Worm (Caenorhabditis elegans) whole organism, L2 larva: ENCODE results near the gene fbxl-1.

Experiments
- ama-1 ChIP-seq: fragments of 150-350 bp; optimal IDR thresholded peaks from 2 replicates; lab custom pipeline; 2018; ENCODE audit warnings: inconsistent platforms
- ceh-16 ChIP-seq: fragments of 150-350 bp; optimal IDR thresholded peaks from 2 replicates; lab custom pipeline; 2014; ENCODE audit warnings: missing biosample characterization, missing genetic modification characterization
- dmd-4 ChIP-seq: sonication (generic microtip); optimal IDR thresholded peaks from 2 replicates; lab custom pipeline; 2017; ENCODE audit warnings: missing biosample characterization, missing genetic modification characterization
- lin-11 ChIP-seq: fragments of 150-350 bp; sonication (generic microtip); optimal IDR thresholded peaks from 2 replicates; lab custom pipeline; 2014; ENCODE audit warnings: missing biosample characterization, missing genetic modification characterization, inconsistent platforms, mixed read lengths
- mdl-1 ChIP-seq, 2 experiments: fragments of 150-350 bp in 1 of 2; sonication (generic microtip) in 1 of 2; optimal IDR thresholded peaks; 2 replicates each; lab custom pipeline; 2017; ENCODE audit warnings: missing biosample characterization in 2 of 2, missing genetic modification characterization in 2 of 2
- nhr-10 ChIP-seq: sonication (generic microtip); optimal IDR thresholded peaks from 2 replicates; lab custom pipeline; 2017; ENCODE audit warnings: missing biosample characterization, missing genetic modification characterization
- nhr-11 ChIP-seq: fragments of 150-350 bp; optimal IDR thresholded peaks from 2 replicates; lab custom pipeline; 2014; ENCODE audit warnings: missing biosample characterization, missing genetic modification characterization
- nhr-12 ChIP-seq: fragments of 150-350 bp; optimal IDR thresholded peaks from 2 replicates; lab custom pipeline; 2014; ENCODE audit warnings: missing biosample characterization, missing genetic modification characterization
- nhr-237 ChIP-seq: fragments of 150-350 bp; optimal IDR thresholded peaks from 2 replicates; lab custom pipeline; 2014; ENCODE audit warnings: missing biosample characterization, missing genetic modification characterization
- skn-1 ChIP-seq: sonication (generic microtip); optimal IDR thresholded peaks from 2 replicates; lab custom pipeline; 2017; ENCODE audit warnings: missing biosample characterization, missing genetic modification characterization
- snpc-4 ChIP-seq: fragments of 150-350 bp; optimal IDR thresholded peaks from 2 replicates; lab custom pipeline; 2014; ENCODE audit warnings: missing biosample characterization, missing genetic modification characterization
- unc-55 ChIP-seq: fragments of 150-350 bp; sonication (generic microtip); optimal IDR thresholded peaks from 3 replicates; lab custom pipeline; 2014; ENCODE audit warnings: missing biosample characterization, missing genetic modification reagents, missing genetic modification characterization
- ztf-11 ChIP-seq: sonication (generic microtip); optimal IDR thresholded peaks from 2 replicates; lab custom pipeline; 2017; ENCODE audit warnings: missing biosample characterization, missing genetic modification characterization

DNA sequence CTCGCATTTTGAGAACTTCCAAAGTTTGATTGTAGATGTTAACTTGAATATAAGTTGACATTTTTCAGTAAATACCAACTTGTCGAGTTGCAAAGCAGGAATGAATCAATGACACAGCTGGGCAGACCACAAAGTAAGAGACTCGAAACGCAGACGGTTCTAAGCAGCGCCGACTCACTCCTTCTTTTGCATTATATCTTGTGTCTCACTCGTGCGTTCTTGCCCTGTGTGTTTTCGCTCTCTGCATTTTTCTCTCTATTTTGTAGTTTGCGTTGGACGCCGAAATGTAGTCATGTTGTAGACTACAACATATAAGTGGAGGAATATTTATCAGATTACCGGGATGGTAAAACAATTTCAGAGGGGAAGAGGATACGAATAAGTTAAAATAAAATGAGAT is 15.2 kb downstream of the fbxl-1 start, which contains the start of gene C02F5.12:
- no peak for TF ChIP-seq nhr-237 (tag; lab: Kevin White, UChicago)
- TF ChIP-seq dmd-4, result no peak
- no peak for TF ChIP-seq nhr-11 (tag; lab: Kevin White, UChicago)
- TF ChIP-seq skn-1 (tag; lab: Kevin White, UChicago), result no peak
- TF ChIP-seq ceh-16 (tag; lab: Kevin White, UChicago), result no peak
- TF ChIP-seq nhr-10 (tag; lab: Kevin White, UChicago), result no peak
- no peak for TF ChIP-seq mdl-1 (tag; optimal IDR thresholded peaks at IDR 0.05; lab: Kevin White, UChicago)
- no peak for TF ChIP-seq ama-1 (lab: Kevin White, UChicago)
- TF ChIP-seq snpc-4 (tag; lab: Kevin White, UChicago), result no peak
- TF ChIP-seq lin-11 (tag; lab: Kevin White, UChicago), result no peak
- TF ChIP-seq ztf-11 (tag; lab: Kevin White, UChicago), result no peak
- TF ChIP-seq unc-55 (GFP tag; lab: Kevin White, UChicago), result no peak
- TF ChIP-seq nhr-12 (tag; lab: Kevin White, UChicago), result no peak
